Worm (Caenorhabditis elegans) whole organism, early embryonic: ENCODE measurements around the gene B0464.6.

ENCODE experiments used
- B0310.2 ChIP-seq: sonication (generic microtip); optimal IDR thresholded peaks from 2 replicates; lab custom pipeline; 2016; ENCODE audit warnings: mild to moderate bottlenecking, missing genetic modification characterization, missing compliant biosample characterization
- ama-1 ChIP-seq: fragments of 150-350 bp; optimal IDR thresholded peaks from 2 replicates; lab custom pipeline; 2014
- ceh-13 ChIP-seq: fragments of 200-800 bp; sonication (Bioruptor generic); optimal IDR thresholded peaks from 2 replicates; lab custom pipeline; 2018; ENCODE audit warnings: mild to moderate bottlenecking, missing genetic modification characterization, missing compliant biosample characterization
- ceh-36 ChIP-seq: sonication (generic microtip); optimal IDR thresholded peaks from 2 replicates; lab custom pipeline; 2016; ENCODE audit warnings: missing genetic modification characterization, inconsistent platforms, missing compliant biosample characterization
- ets-7 ChIP-seq: sonication (generic microtip); optimal IDR thresholded peaks from 2 replicates; lab custom pipeline; 2016; ENCODE audit warnings: missing genotype, missing genetic modification characterization, missing compliant biosample characterization
- hmbx-1 ChIP-seq: sonication (generic microtip); optimal IDR thresholded peaks from 2 replicates; lab custom pipeline; 2016; ENCODE audit warnings: mild to moderate bottlenecking, missing genetic modification characterization, missing compliant biosample characterization
- hnd-1 ChIP-seq: sonication (generic microtip); optimal IDR thresholded peaks from 2 replicates; lab custom pipeline; 2016; ENCODE audit warnings: missing genetic modification characterization, missing compliant biosample characterization
- pes-1 ChIP-seq: fragments of 200-800 bp; sonication (Bioruptor generic); IDR thresholded peaks from 2 replicates; pipeline ENCODE4 v1.3.6; 2022; ENCODE audit warnings: missing genetic modification reagents, missing genetic modification characterization, missing compliant biosample characterization
- scrt-1 ChIP-seq: fragments of 200-800 bp; sonication (Bioruptor generic); IDR thresholded peaks from 2 replicates; pipeline ENCODE4 v1.3.6; 2022; ENCODE audit warnings: missing genetic modification characterization, missing compliant biosample characterization
- sea-1 ChIP-seq: fragments of 200-800 bp; sonication (Bioruptor generic); conservative IDR thresholded peaks from 2 replicates; pipeline ENCODE4 v1.3.6; 2022; ENCODE audit warnings: missing genetic modification characterization, missing compliant biosample characterization
- tbx-37 ChIP-seq: fragments of 200-800 bp; sonication (Bioruptor generic); conservative IDR thresholded peaks from 2 replicates; pipeline ENCODE4 v1.3.6; 2022; ENCODE audit warnings: missing genetic modification reagents, missing genetic modification characterization, missing compliant biosample characterization
- tra-4 ChIP-seq: sonication (generic microtip); optimal IDR thresholded peaks from 2 replicates; lab custom pipeline; 2017; ENCODE audit warnings: missing genetic modification characterization, missing compliant biosample characterization

ce11 chrIII:9476564-9476963, 10.8 kb upstream of the B0464.6 start:
- no peak for TF ChIP-seq ama-1 (lab: Kevin White, UChicago)
- no peak for TF ChIP-seq pes-1
- TF ChIP-seq hmbx-1 (tag; lab: Kevin White, UChicago) = no peak
- TF ChIP-seq scrt-1 (GFP tag; lab: Robert Waterston, UW) = no peak
- TF ChIP-seq hnd-1 (tag; lab: Kevin White, UChicago) = no peak
- TF ChIP-seq ceh-13 (GFP tag; lab: Kevin White, UChicago) = no peak
- no peak for TF ChIP-seq ceh-36 (tag; lab: Kevin White, UChicago)
- no peak for TF ChIP-seq ets-7 (tag; lab: Kevin White, UChicago)
- TF ChIP-seq tbx-37 (GFP tag; lab: Robert Waterston, UW) = no peak
- TF ChIP-seq sea-1 (GFP tag; lab: Robert Waterston, UW) = no peak
- TF ChIP-seq B0310.2 = no peak
- no peak for TF ChIP-seq tra-4 (tag; lab: Kevin White, UChicago)
